Fruit fly (Drosophila melanogaster) whole organism, embryonic: Measurements from ENCODE around the gene unc-119.

ENCODE experiments used
- C15 ChIP-seq: fragments of 200-800 bp; sonication (Bioruptor generic); IDR thresholded peaks from 3 replicates; pipeline ENCODE4 v1.3.6; 2022; ENCODE audit warnings: missing biosample characterization, missing genetic modification characterization
- CG15601 ChIP-seq: fragments of 200-800 bp; sonication (Bioruptor generic); optimal IDR thresholded peaks from 3 replicates; lab custom pipeline; 2019; ENCODE audit warnings: missing biosample characterization, mild to moderate bottlenecking, missing genetic modification characterization, moderate library complexity
- CG17359 ChIP-seq: fragments of 200-800 bp; sonication (Bioruptor generic); optimal IDR thresholded peaks from 3 replicates; lab custom pipeline; 2018; ENCODE audit warnings: missing biosample characterization, mild to moderate bottlenecking, missing genetic modification characterization, moderate library complexity
- CG17829 ChIP-seq: fragments of 200-800 bp; optimal IDR thresholded peaks from 2 replicates; lab custom pipeline; 2019; ENCODE audit warnings: missing biosample characterization, mild to moderate bottlenecking, missing genetic modification characterization, moderate library complexity
- CG18599 ChIP-seq: fragments of 200-800 bp; sonication (Bioruptor generic); optimal IDR thresholded peaks from 3 replicates; lab custom pipeline; 2017; ENCODE audit warnings: missing biosample characterization, missing genetic modification characterization, mild to moderate bottlenecking, moderate library complexity, missing genetic modification reagents
- CG31388 ChIP-seq: fragments of 200-800 bp; sonication (Bioruptor generic); optimal IDR thresholded peaks from 2 replicates; lab custom pipeline; 2016; ENCODE audit warnings: missing biosample characterization, missing genetic modification characterization
- CG3726 ChIP-seq: fragments of 200-800 bp; sonication (Bioruptor generic); IDR thresholded peaks from 3 replicates; pipeline ENCODE4, ENCODE4 v1.3.6; 2022; ENCODE audit warnings: missing biosample characterization, missing genetic modification characterization
- CG4282 ChIP-seq: fragments of 200-800 bp; sonication (Bioruptor generic); optimal IDR thresholded peaks from 2 replicates; lab custom pipeline; 2016; ENCODE audit warnings: missing biosample characterization, missing genetic modification characterization
- CG4404 ChIP-seq: fragments of 200-800 bp; sonication (Bioruptor generic); IDR thresholded peaks from 2 replicates; pipeline ENCODE4 v1.3.6; 2022; ENCODE audit warnings: missing biosample characterization, missing genetic modification characterization
- CG5245 ChIP-seq: fragments of 200-800 bp; sonication (Bioruptor generic); optimal IDR thresholded peaks from 3 replicates; lab custom pipeline; 2016; ENCODE audit warnings: missing biosample characterization, missing genetic modification characterization
- CG6791 ChIP-seq: fragments of 200-800 bp; sonication (Bioruptor generic); IDR thresholded peaks from 3 replicates; pipeline ENCODE4 v1.3.6; 2022; ENCODE audit warnings: missing biosample characterization, missing genetic modification characterization; ENCODE audit not compliant: partially characterized antibody
- CG7271 ChIP-seq: fragments of 200-800 bp; sonication (Bioruptor generic); optimal IDR thresholded peaks from 2 replicates; lab custom pipeline; 2018; ENCODE audit warnings: missing biosample characterization, mild to moderate bottlenecking, missing genetic modification characterization, moderate library complexity
- CG7928 ChIP-seq: fragments of 200-800 bp; sonication (Bioruptor generic); optimal IDR thresholded peaks from 2 replicates; lab custom pipeline; 2017; ENCODE audit warnings: missing biosample characterization, mild to moderate bottlenecking, missing genetic modification characterization
- CTCF ChIP-seq: fragments of 200-800 bp; sonication (Bioruptor generic); optimal IDR thresholded peaks from 2 replicates; lab custom pipeline; 2017; ENCODE audit warnings: missing biosample characterization, mild to moderate bottlenecking, missing genetic modification characterization, moderate library complexity
- Camta ChIP-seq: fragments of 200-800 bp; sonication (Bioruptor generic); optimal IDR thresholded peaks from 2 replicates; lab custom pipeline; 2016; ENCODE audit warnings: missing biosample characterization, missing genetic modification characterization
- CoRest ChIP-seq: fragments of 200-800 bp; sonication (Bioruptor generic); optimal IDR thresholded peaks from 3 replicates; lab custom pipeline; 2018; ENCODE audit warnings: missing biosample characterization, mild to moderate bottlenecking, missing genetic modification characterization, moderate library complexity
- Doc2 ChIP-seq: fragments of 200-800 bp; sonication (Bioruptor generic); IDR thresholded peaks from 2 replicates; pipeline ENCODE4 v1.3.6; 2022; ENCODE audit warnings: missing biosample characterization, missing genetic modification characterization
- Dp ChIP-seq: fragments of 200-800 bp; sonication (Bioruptor generic); optimal IDR thresholded peaks from 2 replicates; lab custom pipeline; 2018; ENCODE audit warnings: missing biosample characterization, mild to moderate bottlenecking, missing genetic modification characterization, moderate library complexity
- Drgx ChIP-seq: fragments of 200-800 bp; sonication (Bioruptor generic); IDR thresholded peaks from 2 replicates; pipeline ENCODE4 v1.3.6; 2022; ENCODE audit warnings: missing biosample characterization, missing genetic modification characterization
- E2f1 ChIP-seq: fragments of 200-800 bp; sonication (Bioruptor generic); IDR thresholded peaks from 2 replicates; pipeline ENCODE4 v1.3.6; 2022; ENCODE audit warnings: missing biosample characterization, missing genetic modification characterization
- Lpt ChIP-seq: fragments of >200 bp; optimal IDR thresholded peaks from 2 replicates; lab custom pipeline; 2018; ENCODE audit warnings: missing biosample characterization, missing genetic modification characterization
- Mad ChIP-seq: fragments of 200-800 bp; sonication (Bioruptor generic); optimal IDR thresholded peaks from 2 replicates; lab custom pipeline; 2016; ENCODE audit warnings: missing biosample characterization, missing genetic modification characterization
- Mes4 ChIP-seq: fragments of 200-800 bp; sonication (Bioruptor generic); optimal IDR thresholded peaks from 2 replicates; lab custom pipeline; 2016; ENCODE audit warnings: missing biosample characterization, missing genetic modification characterization
- NC2α ChIP-seq: fragments of 200-800 bp; sonication (Bioruptor generic); optimal IDR thresholded peaks from 2 replicates; lab custom pipeline; 2016; ENCODE audit warnings: missing biosample characterization, missing genetic modification characterization
- NC2β ChIP-seq: fragments of 200-800 bp; sonication (Bioruptor generic); optimal IDR thresholded peaks from 2 replicates; lab custom pipeline; 2016; ENCODE audit warnings: missing biosample characterization, missing genetic modification characterization
- Optix ChIP-seq: fragments of 200-800 bp; sonication (Bioruptor generic); IDR thresholded peaks from 3 replicates; pipeline ENCODE4 v1.3.6; 2022; ENCODE audit warnings: missing biosample characterization, missing genetic modification characterization
- Sox100B ChIP-seq: fragments of 200-800 bp; sonication (Bioruptor generic); optimal IDR thresholded peaks from 3 replicates; lab custom pipeline; 2018; ENCODE audit warnings: missing biosample characterization, mild to moderate bottlenecking, missing genetic modification characterization
- Trl ChIP-seq, 3 experiments: fragments of >200 bp in 2 of 3; fragments of 200-800 bp in 1 of 3; sonication (Bioruptor generic) in 1 of 3; optimal IDR thresholded peaks; 2 replicates in 1 of 3; 3 replicates in 2 of 3; lab custom pipeline; 2016 to 2017; ENCODE audit warnings: missing biosample characterization in 1 of 3, missing genetic modification characterization in 1 of 3
- Usf ChIP-seq: fragments of 200-800 bp; sonication (Bioruptor generic); optimal IDR thresholded peaks from 2 replicates; lab custom pipeline; 2017; ENCODE audit warnings: missing genotype, missing biosample characterization, missing genetic modification characterization
- ato ChIP-seq: fragments of 200-800 bp; sonication (Bioruptor generic); IDR thresholded peaks from 2 replicates; pipeline ENCODE4 v1.3.6; 2022; ENCODE audit warnings: missing biosample characterization, missing genetic modification characterization; ENCODE audit not compliant: partially characterized antibody
- cad ChIP-seq: fragments of >200 bp; optimal IDR thresholded peaks from 2 replicates; lab custom pipeline; 2017; ENCODE audit warnings: missing biosample characterization, missing genetic modification characterization
- cato ChIP-seq: fragments of 200-800 bp; sonication (Bioruptor generic); optimal IDR thresholded peaks from 2 replicates; lab custom pipeline; 2016; ENCODE audit warnings: missing biosample characterization, missing genetic modification characterization, borderline replicate concordance
- crol ChIP-seq: fragments of 200-800 bp; sonication (Bioruptor generic); IDR thresholded peaks from 2 replicates; pipeline ENCODE4 v1.3.6; 2022; ENCODE audit warnings: missing biosample characterization, missing genetic modification characterization
- crp ChIP-seq, 2 experiments: fragments of 200-800 bp; sonication (Bioruptor generic); optimal IDR thresholded peaks; 2 replicates in 1 of 2; 3 replicates in 1 of 2; lab custom pipeline; 2017; ENCODE audit warnings: missing biosample characterization in 2 of 2, missing genetic modification characterization in 2 of 2, mild to moderate bottlenecking in 1 of 2, moderate library complexity in 1 of 2
- esg ChIP-seq: fragments of 200-800 bp; sonication (Bioruptor generic); conservative IDR thresholded peaks from 2 replicates; pipeline ENCODE4 v1.3.6; 2022; ENCODE audit warnings: missing biosample characterization, missing genetic modification characterization
- gfzf ChIP-seq: fragments of 200-800 bp; sonication (Bioruptor generic); optimal IDR thresholded peaks from 2 replicates; lab custom pipeline; 2016; ENCODE audit warnings: missing biosample characterization, mild to moderate bottlenecking, missing genetic modification characterization, moderate library complexity
- insv ChIP-seq, 2 experiments: fragments of 200-800 bp; sonication (Bioruptor generic); optimal IDR thresholded peaks; 3 replicates each; lab custom pipeline; 2016 to 2018; ENCODE audit warnings: missing biosample characterization in 2 of 2, missing genetic modification characterization in 2 of 2
- lmd ChIP-seq: fragments of 200-800 bp; sonication (Bioruptor generic); IDR thresholded peaks from 2 replicates; pipeline ENCODE4 v1.3.6; 2022; ENCODE audit warnings: missing biosample characterization, missing genetic modification characterization
- mld ChIP-seq: fragments of 200-800 bp; sonication (Bioruptor generic); IDR thresholded peaks from 3 replicates; pipeline ENCODE4 v1.3.6; 2022; ENCODE audit warnings: missing biosample characterization, missing genetic modification characterization; ENCODE audit not compliant: partially characterized antibody
- oc ChIP-seq: fragments of 200-800 bp; sonication (Bioruptor generic); optimal IDR thresholded peaks from 2 replicates; lab custom pipeline; 2018; ENCODE audit warnings: missing biosample characterization, mild to moderate bottlenecking, missing genetic modification characterization, moderate library complexity
- phol ChIP-seq: fragments of 200-800 bp; sonication (Bioruptor generic); optimal IDR thresholded peaks from 3 replicates; lab custom pipeline; 2018; ENCODE audit warnings: missing biosample characterization, mild to moderate bottlenecking, missing genetic modification characterization, moderate library complexity
- pita ChIP-seq: fragments of 200-800 bp; sonication (Bioruptor generic); optimal IDR thresholded peaks from 2 replicates; lab custom pipeline; 2017; ENCODE audit warnings: missing biosample characterization, mild to moderate bottlenecking, missing genetic modification characterization
- pnt ChIP-seq: fragments of 200-800 bp; sonication (Bioruptor generic); optimal IDR thresholded peaks from 3 replicates; lab custom pipeline; 2016; ENCODE audit warnings: missing biosample characterization, missing genetic modification characterization
- salm ChIP-seq: fragments of 200-800 bp; sonication (Bioruptor generic); optimal IDR thresholded peaks from 2 replicates; lab custom pipeline; 2018; ENCODE audit warnings: missing biosample characterization, mild to moderate bottlenecking, missing genetic modification characterization
- slou ChIP-seq: fragments of 200-800 bp; sonication (Bioruptor generic); optimal IDR thresholded peaks from 3 replicates; lab custom pipeline; 2016; ENCODE audit warnings: missing biosample characterization, missing genetic modification characterization
- ssp ChIP-seq: fragments of 200-800 bp; sonication (Bioruptor generic); IDR thresholded peaks from 2 replicates; pipeline ENCODE4 v1.3.6; 2022; ENCODE audit warnings: missing biosample characterization, missing genetic modification characterization
- tna ChIP-seq: fragments of 200-800 bp; sonication (Bioruptor generic); IDR thresholded peaks from 2 replicates; pipeline ENCODE4 v1.3.6; 2022; ENCODE audit warnings: missing biosample characterization, missing genetic modification characterization; ENCODE audit not compliant: partially characterized antibody
- vfl ChIP-seq: fragments of 200-800 bp; sonication (Bioruptor generic); optimal IDR thresholded peaks from 2 replicates; lab custom pipeline; 2016; ENCODE audit warnings: missing biosample characterization, missing genetic modification characterization

The unc-119 gene

dm6 chrX:7301351-7302328, 10.5 kb upstream of the unc-119 start (continued):
- TF ChIP-seq CG17359 (peak; percentile 48), insv (GFP tag; optimal IDR thresholded peaks at IDR 0.05; lab: Kevin White, UChicago) (no peak), mld (no peak), CG4404 (GFP tag; lab: Robert Waterston, UW) (no peak), oc (tag; lab: Kevin White, UChicago) (no peak), NC2α (GFP tag; lab: Kevin White, UChicago) (no peak), CG4282 (GFP tag; lab: Kevin White, UChicago) (no peak), esg (GFP tag; lab: Robert Waterston, UW) (no peak; the same call in 1 of the 2 replicates), Mad (GFP tag; lab: Kevin White, UChicago) (no peak), CG7271 (tag; lab: Kevin White, UChicago) (no peak), E2f1 (GFP tag; lab: Robert Waterston, UW) (peak; percentile 15; the same call in 1 of the 2 replicates), crp (GFP tag; optimal IDR thresholded peaks at IDR 0.05; lab: Kevin White, UChicago) (no peak), phol (tag; lab: Kevin White, UChicago) (peak; percentile 81), CG31388 (GFP tag; lab: Kevin White, UChicago) (no peak), CG5245 (GFP tag; lab: Kevin White, UChicago) (no peak), vfl (GFP tag; lab: Kevin White, UChicago) (no peak), C15 (GFP tag; lab: Robert Waterston, UW) (no peak), crol (peak; percentile 87), Usf (GFP tag; lab: Kevin White, UChicago) (peak; percentile 13), CG17829 (tag; lab: Kevin White, UChicago) (peak; percentile 43), CG6791 (no peak), CG7928 (no peak), cad (GFP tag; lab: Kevin White, UChicago) (no peak), Dp (no peak), gfzf (GFP tag; lab: Kevin White, UChicago) (no peak), Drgx (GFP tag; lab: Robert Waterston, UW) (peak; percentile 72), NC2β (GFP tag; lab: Kevin White, UChicago) (peak; percentile 2), cato (GFP tag; lab: Kevin White, UChicago) (no peak), Optix (GFP tag; lab: Robert Waterston, UW) (peak; percentile 71), CG3726 (GFP tag; lab: Robert Waterston, UW) (0 out of 3 replicates have a peak, but pooled peaks have one; percentile 49), CG18599 (GFP tag; lab: Kevin White, UChicago) (no peak), ssp (0 out of 2 replicates have a peak, but pooled peaks have one; percentile 15), Sox100B (GFP tag; lab: Kevin White, UChicago) (peak; percentile 91), ato (GFP tag; lab: Robert Waterston, UW) (no peak), lmd (peak; percentile 24; the same call in 1 of the 2 replicates), pita (GFP tag; lab: Kevin White, UChicago) (no peak), pnt (GFP tag; lab: Kevin White, UChicago) (peak; percentile 19), Camta (peak; percentile 63), CoRest (tag; lab: Kevin White, UChicago) (peak; percentile 82), Doc2 (no peak), slou (GFP tag; lab: Kevin White, UChicago) (no peak), CG15601 (peak; percentile 57), CTCF (GFP tag; lab: Kevin White, UChicago) (no peak), tna (no peak), salm (no peak), Mes4 (GFP tag; lab: Kevin White, UChicago) (peak; percentile 44), Lpt (GFP tag; lab: Kevin White, UChicago) (no peak), Trl (optimal IDR thresholded peaks at IDR 0.05; lab: Kevin White, UChicago) (peak in 1 of 2 experiments; percentile 16), Trl (GFP tag; optimal IDR thresholded peaks at IDR 0.05; lab: Kevin White, UChicago) (no peak)
